Worm (Caenorhabditis elegans) whole organism, late embryonic: Measurements from ENCODE around the gene F09G2.2.

ENCODE experiments used
- C08G9.2 ChIP-seq: sonication (generic microtip); optimal IDR thresholded peaks from 2 replicates; lab custom pipeline; 2016; ENCODE audit warnings: mild to moderate bottlenecking, missing genetic modification characterization, moderate library complexity, missing compliant biosample characterization
- ahr-1 ChIP-seq: sonication (generic microtip); optimal IDR thresholded peaks from 2 replicates; lab custom pipeline; 2016; ENCODE audit warnings: missing genetic modification characterization, missing compliant biosample characterization
- elt-2 ChIP-seq: sonication (generic microtip); optimal IDR thresholded peaks from 2 replicates; lab custom pipeline; 2016; ENCODE audit warnings: missing genetic modification reagents, missing genetic modification characterization, missing compliant biosample characterization
- ets-4 ChIP-seq: sonication (generic microtip); optimal IDR thresholded peaks from 2 replicates; lab custom pipeline; 2016; ENCODE audit warnings: missing genetic modification characterization, missing compliant biosample characterization
- fax-1 ChIP-seq: sonication (generic microtip); optimal IDR thresholded peaks from 2 replicates; lab custom pipeline; 2016; ENCODE audit warnings: missing genotype, missing genetic modification characterization, missing compliant biosample characterization
- fkh-6 ChIP-seq: sonication (generic microtip); optimal IDR thresholded peaks from 2 replicates; lab custom pipeline; 2016; ENCODE audit warnings: missing genetic modification characterization, missing compliant biosample characterization
- lin-11 ChIP-seq: fragments of 200-800 bp; sonication (Bioruptor generic); optimal IDR thresholded peaks from 2 replicates; lab custom pipeline; 2018; ENCODE audit warnings: mild to moderate bottlenecking, missing genetic modification characterization, missing compliant biosample characterization
- nfya-1 ChIP-seq: sonication (generic microtip); optimal IDR thresholded peaks from 2 replicates; lab custom pipeline; 2017; ENCODE audit warnings: missing genetic modification characterization, mild to moderate bottlenecking, missing compliant biosample characterization, antibody characterized with exemption, moderate library complexity
- pha-2 ChIP-seq: sonication (generic microtip); optimal IDR thresholded peaks from 2 replicates; lab custom pipeline; 2017; ENCODE audit warnings: mild to moderate bottlenecking, missing genetic modification characterization, missing compliant biosample characterization
- pha-4 ChIP-seq: fragments of 150-350 bp; optimal IDR thresholded peaks from 2 replicates; lab custom pipeline; 2018; ENCODE audit warnings: missing biosample characterization, missing genetic modification reagents, missing genetic modification characterization
- ref-2 ChIP-seq: sonication (generic microtip); optimal IDR thresholded peaks from 2 replicates; lab custom pipeline; 2016; ENCODE audit warnings: missing genetic modification characterization, missing compliant biosample characterization
- tbx-2 ChIP-seq: sonication (generic microtip); optimal IDR thresholded peaks from 2 replicates; lab custom pipeline; 2016; ENCODE audit warnings: missing genetic modification characterization, missing compliant biosample characterization
- unc-55 ChIP-seq: sonication (generic microtip); optimal IDR thresholded peaks from 2 replicates; lab custom pipeline; 2017; ENCODE audit warnings: missing biosample characterization, missing genetic modification reagents, missing genetic modification characterization

- TF ChIP-seq nfya-1 (tag; lab: Kevin White, UChicago) (no peak), lin-11 (tag; lab: Kevin White, UChicago) (no peak), unc-55 (GFP tag; lab: Kevin White, UChicago) (no peak), ets-4 (tag; lab: Kevin White, UChicago) (no peak), fax-1 (tag; lab: Kevin White, UChicago) (no peak), tbx-2 (no peak), pha-4 (tag; lab: Kevin White, UChicago) (no peak), pha-2 (tag; lab: Kevin White, UChicago) (no peak), elt-2 (tag; lab: Kevin White, UChicago) (no peak), ahr-1 (tag; lab: Kevin White, UChicago) (no peak), C08G9.2 (tag; lab: Kevin White, UChicago) (no peak), fkh-6 (tag; lab: Kevin White, UChicago) (no peak), ref-2 (no peak)
Observed at ce11 chrV:7175201-7175600, 21.5 kb upstream of the F09G2.2 start, which contains the start of gene lgc-39.
